Worm (Caenorhabditis elegans): ENCODE data around the gene Y39B6A.13.

DNA sequence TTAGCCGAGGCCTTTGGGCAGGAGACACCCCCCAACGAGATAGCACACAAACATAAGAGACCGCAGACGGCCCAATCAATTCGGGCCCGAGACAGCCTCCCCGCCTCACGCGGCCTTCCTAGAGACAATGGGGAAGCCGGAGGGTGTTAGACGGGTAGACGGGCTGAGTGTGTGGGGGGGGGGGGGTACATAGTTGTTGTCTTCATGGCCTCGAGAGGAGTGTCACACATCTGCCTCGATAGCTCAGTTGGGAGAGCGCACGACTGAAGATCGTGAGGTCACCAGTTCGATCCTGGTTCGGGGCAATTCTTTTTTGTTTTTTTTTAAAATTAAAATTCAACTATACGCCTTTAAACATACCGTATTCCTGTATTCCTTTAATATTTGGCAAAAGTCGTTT is 6.6 kb upstream of the Y39B6A.13 start:
- TF ChIP-seq nhr-11 (tag; optimal IDR thresholded peaks at IDR 0.05) (no peak), nhr-10 (tag; optimal IDR thresholded peaks at IDR 0.05) (no peak), nhr-28 (tag; optimal IDR thresholded peaks at IDR 0.05) (peak; percentile 27), ztf-11 (tag; optimal IDR thresholded peaks at IDR 0.05) (no peak), lin-39 (tag; optimal IDR thresholded peaks at IDR 0.05) (no peak), zag-1 (tag; optimal IDR thresholded peaks at IDR 0.05) (no peak), nhr-237 (tag; optimal IDR thresholded peaks at IDR 0.05) (no peak), ceh-82 (tag; optimal IDR thresholded peaks at IDR 0.05) (no peak), ZK546.5 (tag; optimal IDR thresholded peaks at IDR 0.05) (no peak), lin-38 (GFP tag; IDR thresholded peaks at IDR 0.05) (peak; percentile 82)

Measured in whole organism, L4 larva.